Worm (Caenorhabditis elegans) whole organism, mixed stage, embryonic: Measurements from ENCODE around the gene elpc-2.

Source experiments
- M03D4.4 ChIP-seq: sonication (generic microtip); optimal IDR thresholded peaks from 2 replicates; lab custom pipeline; 2017; ENCODE audit warnings: mild to moderate bottlenecking, missing genetic modification characterization, missing compliant biosample characterization
- bed-3 ChIP-seq: fragments of 200-800 bp; sonication (Bioruptor generic); optimal IDR thresholded peaks from 3 replicates; lab custom pipeline; 2018; ENCODE audit warnings: mild to moderate bottlenecking, missing genetic modification characterization, moderate library complexity, missing compliant biosample characterization
- blmp-1 ChIP-seq: fragments of 150-350 bp; optimal IDR thresholded peaks from 2 replicates; lab custom pipeline; 2014; ENCODE audit warnings: missing biosample characterization, missing genetic modification characterization
- ceh-39 ChIP-seq: fragments of 150-350 bp; optimal IDR thresholded peaks from 2 replicates; lab custom pipeline; 2014; ENCODE audit warnings: missing biosample characterization, missing genetic modification characterization
- ceh-43 ChIP-seq: fragments of 200-800 bp; sonication (Bioruptor generic); optimal IDR thresholded peaks from 2 replicates; lab custom pipeline; 2018; ENCODE audit warnings: mild to moderate bottlenecking, missing genetic modification characterization, moderate library complexity, missing compliant biosample characterization
- ceh-83 ChIP-seq: fragments of 200-800 bp; sonication (Bioruptor generic); optimal IDR thresholded peaks from 2 replicates; lab custom pipeline; 2018; ENCODE audit warnings: mild to moderate bottlenecking, missing genetic modification characterization, missing compliant biosample characterization
- ces-1 ChIP-seq: fragments of 150-350 bp; optimal IDR thresholded peaks from 2 replicates; lab custom pipeline; 2014; ENCODE audit warnings: missing biosample characterization, missing genetic modification reagents, missing genetic modification characterization
- cnd-1 ChIP-seq: fragments of 200-800 bp; sonication (Bioruptor generic); optimal IDR thresholded peaks from 2 replicates; lab custom pipeline; 2018; ENCODE audit warnings: mild to moderate bottlenecking, missing genetic modification characterization, missing compliant biosample characterization
- drap-1 ChIP-seq: fragments of 200-800 bp; sonication (Bioruptor generic); optimal IDR thresholded peaks from 3 replicates; lab custom pipeline; 2018; ENCODE audit warnings: mild to moderate bottlenecking, missing genetic modification characterization, missing compliant biosample characterization
- elt-1 ChIP-seq: sonication (generic microtip); optimal IDR thresholded peaks from 2 replicates; lab custom pipeline; 2017; ENCODE audit warnings: missing genetic modification characterization, mild to moderate bottlenecking, missing compliant biosample characterization, antibody characterized with exemption, moderate library complexity, borderline replicate concordance; ENCODE audit not compliant: insufficient read depth
- elt-3 ChIP-seq: fragments of 150-350 bp; optimal IDR thresholded peaks from 2 replicates; lab custom pipeline; 2014; ENCODE audit warnings: missing biosample characterization, missing genetic modification characterization
- flh-1 ChIP-seq: fragments of 200-800 bp; sonication (Bioruptor generic); optimal IDR thresholded peaks from 2 replicates; lab custom pipeline; 2018; ENCODE audit warnings: mild to moderate bottlenecking, missing genetic modification characterization, moderate library complexity, missing compliant biosample characterization
- ham-2 ChIP-seq: fragments of 200-800 bp; sonication (Bioruptor generic); optimal IDR thresholded peaks from 2 replicates; lab custom pipeline; 2018; ENCODE audit warnings: mild to moderate bottlenecking, missing genetic modification characterization, missing compliant biosample characterization
- hlh-1 ChIP-seq: fragments of 150-350 bp; optimal IDR thresholded peaks from 2 replicates; lab custom pipeline; 2014; ENCODE audit warnings: missing biosample characterization, missing genetic modification reagents, missing genetic modification characterization
- lin-13 ChIP-seq: fragments of 150-350 bp; optimal IDR thresholded peaks from 2 replicates; lab custom pipeline; 2014; ENCODE audit warnings: missing biosample characterization, missing genetic modification characterization
- lin-32 ChIP-seq: fragments of 200-800 bp; sonication (Bioruptor generic); optimal IDR thresholded peaks from 2 replicates; lab custom pipeline; 2018; ENCODE audit warnings: mild to moderate bottlenecking, missing genetic modification characterization, missing compliant biosample characterization
- lsy-2 ChIP-seq: fragments of 150-350 bp; optimal IDR thresholded peaks from 2 replicates; lab custom pipeline; 2014; ENCODE audit warnings: missing biosample characterization, missing genetic modification characterization
- mab-5 ChIP-seq: fragments of 150-350 bp; optimal IDR thresholded peaks from 2 replicates; lab custom pipeline; 2014; ENCODE audit warnings: missing biosample characterization, missing genetic modification characterization
- mep-1 ChIP-seq: fragments of 150-350 bp; optimal IDR thresholded peaks from 2 replicates; lab custom pipeline; 2017; ENCODE audit warnings: missing biosample characterization, missing genetic modification reagents, missing genetic modification characterization, inconsistent platforms
- mls-2 ChIP-seq: sonication (generic microtip); optimal IDR thresholded peaks from 2 replicates; lab custom pipeline; 2016; ENCODE audit warnings: mild to moderate bottlenecking, missing genetic modification characterization, moderate library complexity, missing compliant biosample characterization
- nhr-12 ChIP-seq: fragments of 150-350 bp; optimal IDR thresholded peaks from 2 replicates; lab custom pipeline; 2014; ENCODE audit warnings: missing biosample characterization, missing genetic modification characterization
- nhr-2 ChIP-seq: fragments of 150-350 bp; optimal IDR thresholded peaks from 2 replicates; lab custom pipeline; 2014; ENCODE audit warnings: missing biosample characterization, missing genetic modification characterization
- nhr-237 ChIP-seq: fragments of 150-350 bp; optimal IDR thresholded peaks from 2 replicates; lab custom pipeline; 2014; ENCODE audit warnings: missing biosample characterization, missing genetic modification characterization
- nhr-28 ChIP-seq: fragments of 150-350 bp; optimal IDR thresholded peaks from 2 replicates; lab custom pipeline; 2014; ENCODE audit warnings: missing biosample characterization, missing genetic modification characterization
- nhr-76 ChIP-seq: sonication (generic microtip); optimal IDR thresholded peaks from 2 replicates; lab custom pipeline; 2017; ENCODE audit warnings: missing biosample characterization, missing genetic modification characterization
- pha-4 ChIP-seq: fragments of 150-350 bp; optimal IDR thresholded peaks from 2 replicates; lab custom pipeline; 2018; ENCODE audit warnings: missing biosample characterization, missing genetic modification reagents, missing genetic modification characterization
- sem-2 ChIP-seq: fragments of 200-800 bp; sonication (Bioruptor generic); optimal IDR thresholded peaks from 2 replicates; lab custom pipeline; 2018; ENCODE audit warnings: mild to moderate bottlenecking, missing genetic modification characterization, missing compliant biosample characterization
- snpc-4 ChIP-seq: fragments of 150-350 bp; optimal IDR thresholded peaks from 2 replicates; lab custom pipeline; 2014; ENCODE audit warnings: missing biosample characterization, missing genetic modification characterization
- sptf-1 ChIP-seq: sonication (generic microtip); optimal IDR thresholded peaks from 2 replicates; lab custom pipeline; 2017; ENCODE audit warnings: mild to moderate bottlenecking, missing genetic modification characterization, moderate library complexity, missing compliant biosample characterization
- tbx-8 ChIP-seq: fragments of 200-800 bp; sonication (Bioruptor generic); optimal IDR thresholded peaks from 2 replicates; lab custom pipeline; 2018; ENCODE audit warnings: mild to moderate bottlenecking, missing genetic modification characterization, moderate library complexity, missing compliant biosample characterization
- unc-120 ChIP-seq: sonication (generic microtip); optimal IDR thresholded peaks from 2 replicates; lab custom pipeline; 2017; ENCODE audit warnings: missing genetic modification characterization, missing compliant biosample characterization; ENCODE audit not compliant: poor library complexity, severe bottlenecking
- unc-39 ChIP-seq: fragments of 150-350 bp; optimal IDR thresholded peaks from 2 replicates; lab custom pipeline; 2014; ENCODE audit warnings: missing biosample characterization, missing genetic modification characterization
- unc-62 ChIP-seq: fragments of 150-350 bp; optimal IDR thresholded peaks from 2 replicates; lab custom pipeline; 2014; ENCODE audit warnings: missing biosample characterization, missing genetic modification reagents, missing genetic modification characterization
- zip-8 ChIP-seq: fragments of 150-350 bp; optimal IDR thresholded peaks from 2 replicates; lab custom pipeline; 2014; ENCODE audit warnings: missing biosample characterization, missing genetic modification characterization
- ztf-11 ChIP-seq: fragments of 150-350 bp; optimal IDR thresholded peaks from 2 replicates; lab custom pipeline; 2014; ENCODE audit warnings: missing biosample characterization, missing genetic modification characterization

The elpc-2 gene

ce11 chrIII:12685372-12686298 is 12.2 kb downstream of the elpc-2 start:
- TF ChIP-seq blmp-1 (tag; lab: Kevin White, UChicago) (no peak), cnd-1 (tag; lab: Kevin White, UChicago) (no peak), ces-1 (no peak), elt-1 (tag; lab: Kevin White, UChicago) (no peak), hlh-1 (tag; lab: Kevin White, UChicago) (no peak), ham-2 (GFP tag; lab: Kevin White, UChicago) (no peak), tbx-8 (GFP tag; lab: Kevin White, UChicago) (no peak), M03D4.4 (tag; lab: Kevin White, UChicago) (no peak), mep-1 (tag; lab: Kevin White, UChicago) (no peak), elt-3 (tag; lab: Kevin White, UChicago) (no peak)
- TF ChIP-seq, all 35 proteins: peak for 0

- TF ChIP-seq ceh-43 (GFP tag; lab: Kevin White, UChicago) (no peak), zip-8 (tag; lab: Kevin White, UChicago) (no peak), blmp-1 (tag; lab: Kevin White, UChicago) (no peak), ces-1 (no peak), mab-5 (tag; lab: Kevin White, UChicago) (no peak), lsy-2 (no peak), drap-1 (GFP tag; lab: Kevin White, UChicago) (no peak), ztf-11 (tag; lab: Kevin White, UChicago) (no peak), unc-62 (GFP tag; lab: Kevin White, UChicago) (no peak), nhr-237 (tag; lab: Kevin White, UChicago) (no peak), ham-2 (GFP tag; lab: Kevin White, UChicago) (no peak), mep-1 (tag; lab: Kevin White, UChicago) (no peak), pha-4 (tag; lab: Kevin White, UChicago) (no peak), nhr-28 (no peak), cnd-1 (tag; lab: Kevin White, UChicago) (no peak)
These were observed 13.2 kb downstream of the elpc-2 start for ce11 chrIII:12686457-12687250.

- TF ChIP-seq ceh-83 (GFP tag; lab: Kevin White, UChicago) (no peak), cnd-1 (tag; lab: Kevin White, UChicago) (no peak), lsy-2 (no peak), ces-1 (no peak), snpc-4 (tag; lab: Kevin White, UChicago) (no peak), mls-2 (tag; lab: Kevin White, UChicago) (no peak)
- TF ChIP-seq, all 35 proteins: peak for 0
These were observed 13.9 kb downstream of the elpc-2 start for ce11 chrIII:12687382-12687781.

- TF ChIP-seq nhr-76 (tag; lab: Kevin White, UChicago) (no peak), nhr-28 (no peak), lin-13 (tag; lab: Kevin White, UChicago) (peak; percentile 84), nhr-237 (tag; lab: Kevin White, UChicago) (peak; percentile 93), tbx-8 (GFP tag; lab: Kevin White, UChicago) (no peak), blmp-1 (tag; lab: Kevin White, UChicago) (peak; percentile 32), M03D4.4 (tag; lab: Kevin White, UChicago) (no peak), flh-1 (GFP tag; lab: Kevin White, UChicago) (no peak), sptf-1 (tag; lab: Kevin White, UChicago) (peak; percentile 31), mep-1 (tag; lab: Kevin White, UChicago) (peak; percentile 92), snpc-4 (tag; lab: Kevin White, UChicago) (no peak), unc-39 (no peak), elt-1 (tag; lab: Kevin White, UChicago) (no peak), zip-8 (tag; lab: Kevin White, UChicago) (no peak), sem-2 (no peak), pha-4 (tag; lab: Kevin White, UChicago) (peak; percentile 48), ceh-83 (GFP tag; lab: Kevin White, UChicago) (no peak), ceh-39 (peak; percentile 89), bed-3 (no peak), nhr-2 (tag; lab: Kevin White, UChicago) (no peak), hlh-1 (tag; lab: Kevin White, UChicago) (peak; percentile 5), cnd-1 (tag; lab: Kevin White, UChicago) (no peak), ces-1 (peak; percentile 72), nhr-12 (tag; lab: Kevin White, UChicago) (no peak), ham-2 (GFP tag; lab: Kevin White, UChicago) (no peak), drap-1 (GFP tag; lab: Kevin White, UChicago) (no peak), lin-32 (GFP tag; lab: Kevin White, UChicago) (no peak), unc-120 (no peak), elt-3 (tag; lab: Kevin White, UChicago) (no peak), lsy-2 (peak; percentile 80), mab-5 (tag; lab: Kevin White, UChicago) (peak; percentile 73)
These were observed 14.4 kb downstream of the elpc-2 start, which contains the start of the genes rsp-3 and spin-4 for ce11 chrIII:12687872-12688375. Gene rsp-3, minus strand, starts transcription at chrIII:12687922. Gene spin-4, plus strand, starts transcription at chrIII:12688318.
